Fruit fly (Drosophila melanogaster): Measurements from ENCODE around the gene alpha-Man-Ib.
A peak's percentile ranks its signal among the peaks of the same experiment; 100 is the strongest.

The alpha-Man-Ib gene

DNA sequence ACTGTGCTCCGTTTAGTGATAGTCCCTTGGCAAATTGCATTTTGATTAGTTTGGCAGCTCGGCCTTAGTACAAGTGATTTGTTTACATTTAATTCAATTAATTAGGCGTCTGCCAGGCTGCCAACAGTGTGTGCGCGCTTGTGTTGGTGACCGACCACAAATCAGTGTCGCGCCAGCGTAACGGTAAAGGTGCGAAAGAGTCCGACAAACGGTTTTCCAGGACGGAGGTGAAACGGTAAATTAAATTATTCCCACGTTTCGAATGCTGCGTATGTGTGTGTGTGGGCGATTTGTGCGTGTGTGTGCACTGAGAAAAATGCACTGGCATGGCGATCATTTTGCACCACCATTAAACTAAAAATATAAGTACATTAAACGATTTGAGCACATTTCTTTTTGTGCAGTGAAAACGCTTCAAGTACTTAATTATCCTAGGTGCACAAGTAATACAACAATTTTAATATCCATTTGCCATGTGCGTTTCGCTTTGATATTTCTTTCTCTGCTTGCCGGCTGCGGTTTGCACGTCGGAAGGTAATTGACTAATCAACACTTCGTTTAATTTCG, 26.4 kb upstream of the alpha-Man-Ib start (continued):
- peak; percentile 4 for TF ChIP-seq lab (GFP tag; optimal IDR thresholded peaks at IDR 0.05)
- peak; percentile 6 for TF ChIP-seq cg (GFP tag; optimal IDR thresholded peaks at IDR 0.05)
- TF ChIP-seq CG3281 (GFP tag; optimal IDR thresholded peaks at IDR 0.05): peak; percentile 35
- peak; percentile 40 for TF ChIP-seq CG2120 (GFP tag; optimal IDR thresholded peaks at IDR 0.05)
- TF ChIP-seq nom (GFP tag; optimal IDR thresholded peaks at IDR 0.05): no peak
- TF ChIP-seq ap (GFP tag; IDR thresholded peaks at IDR 0.05): no peak
- TF ChIP-seq Fer2 (tag; optimal IDR thresholded peaks at IDR 0.05): no peak
- peak; percentile 4 for TF ChIP-seq fd96Cb (tag; optimal IDR thresholded peaks at IDR 0.05)
- peak; percentile 3 for TF ChIP-seq zen (tag; optimal IDR thresholded peaks at IDR 0.05)
- TF ChIP-seq CG32532 (GFP tag; IDR thresholded peaks at IDR 0.05): 0 out of 2 replicates have a peak, but pooled peaks have one; percentile 30
- peak; percentile 19 for TF ChIP-seq Xbp1 (GFP tag; optimal IDR thresholded peaks at IDR 0.05)
- no peak for TF ChIP-seq peb (GFP tag; IDR thresholded peaks at IDR 0.05)
- TF ChIP-seq CG7271 (tag; optimal IDR thresholded peaks at IDR 0.05): no peak
- peak; percentile 76 for TF ChIP-seq sens (GFP tag)
- TF ChIP-seq Gug (GFP tag; IDR thresholded peaks at IDR 0.05): peak; percentile 36; the same call in 1 of the 4 replicates
- TF ChIP-seq tap (tag; optimal IDR thresholded peaks at IDR 0.05): no peak
- no peak for TF ChIP-seq tin (GFP tag; optimal IDR thresholded peaks at IDR 0.05)
- peak; percentile 84 for TF ChIP-seq Med (GFP tag)
- peak; percentile 38; the same call in 1 of the 2 replicates for TF ChIP-seq Taf1 (GFP tag; IDR thresholded peaks at IDR 0.05)
- peak; percentile 15; the same call in 1 of the 2 replicates for TF ChIP-seq CG3847 (GFP tag; IDR thresholded peaks at IDR 0.05)
- TF ChIP-seq CG30403 (GFP tag; optimal IDR thresholded peaks at IDR 0.05): peak; percentile 15
- TF ChIP-seq CG15269 (tag; optimal IDR thresholded peaks at IDR 0.05): peak; percentile 38
- TF ChIP-seq CG33557 (GFP tag; optimal IDR thresholded peaks at IDR 0.05): no peak
- peak; percentile 4 for TF ChIP-seq CG2712 (tag; optimal IDR thresholded peaks at IDR 0.05)
- TF ChIP-seq lov (optimal IDR thresholded peaks at IDR 0.05): no peak
- 0 out of 3 replicates have a peak, but pooled peaks have one; percentile 13 for TF ChIP-seq lov (GFP tag; IDR thresholded peaks at IDR 0.05)
- peak; percentile 90 for TF ChIP-seq Ets65A (GFP tag)
- TF ChIP-seq CG13424 (tag; optimal IDR thresholded peaks at IDR 0.05): peak; percentile 23
- peak; percentile 39 for TF ChIP-seq grau (tag; optimal IDR thresholded peaks at IDR 0.05)
- no peak for TF ChIP-seq pita (GFP tag; optimal IDR thresholded peaks at IDR 0.05)
- TF ChIP-seq Xrp1 (GFP tag; IDR thresholded peaks at IDR 0.05): peak; percentile 19; the same call in 1 of the 2 replicates
- TF ChIP-seq CG12659 (GFP tag; optimal IDR thresholded peaks at IDR 0.05): peak; percentile 5
- TF ChIP-seq CG14860 (GFP tag; IDR thresholded peaks at IDR 0.05; ENCODE audit: partially characterized antibody): no peak
- peak; percentile 20 for TF ChIP-seq CG18599 (GFP tag; optimal IDR thresholded peaks at IDR 0.05)
- TF ChIP-seq CG10321 (GFP tag; IDR thresholded peaks at IDR 0.05): no peak
- no peak for TF ChIP-seq CG15073 (GFP tag; optimal IDR thresholded peaks at IDR 0.05)
- peak; percentile 26 for TF ChIP-seq fd3F (GFP tag; optimal IDR thresholded peaks at IDR 0.05)
- TF ChIP-seq prd (optimal IDR thresholded peaks at IDR 0.05): no peak
- TF ChIP-seq prd (GFP tag; IDR thresholded peaks at IDR 0.05): peak; percentile 35; the same call in 1 of the 3 replicates
- peak; percentile 45 for TF ChIP-seq zf30C (GFP tag; optimal IDR thresholded peaks at IDR 0.05)
- TF ChIP-seq hkb (optimal IDR thresholded peaks at IDR 0.05): no peak
- peak; percentile 9; the same call in 1 of the 2 replicates for TF ChIP-seq hkb (GFP tag; IDR thresholded peaks at IDR 0.05)
- 0 out of 2 replicates have a peak, but pooled peaks have one; percentile 33 for TF ChIP-seq wdn (GFP tag; IDR thresholded peaks at IDR 0.05)
- peak; percentile 5 for TF ChIP-seq CG9609 (GFP tag; optimal IDR thresholded peaks at IDR 0.05)
- TF ChIP-seq ranshi (GFP tag; IDR thresholded peaks at IDR 0.05): 0 out of 2 replicates have a peak, but pooled peaks have one; percentile 21
- peak in 1 of 2 experiments; percentile 4 for TF ChIP-seq dpn (GFP tag; optimal IDR thresholded peaks at IDR 0.05)
- TF ChIP-seq CG7987 (GFP tag; optimal IDR thresholded peaks at IDR 0.05): no peak
- TF ChIP-seq Chrac-16 (GFP tag; optimal IDR thresholded peaks at IDR 0.05): peak; percentile 6
- 0 out of 2 replicates have a peak, but pooled peaks have one; percentile 4 for TF ChIP-seq CG13287 (GFP tag; IDR thresholded peaks at IDR 0.05; ENCODE audit: partially characterized antibody)
- peak; percentile 45; the same call in 1 of the 2 replicates for TF ChIP-seq CG14014 (GFP tag; IDR thresholded peaks at IDR 0.05)
